Worm (Caenorhabditis elegans) whole organism, L2 larva: ENCODE data around the gene Y32B12B.2.

Source experiments
- C34F6.9 ChIP-seq: fragments of 150-350 bp; optimal IDR thresholded peaks from 2 replicates; lab custom pipeline; 2014; ENCODE audit warnings: missing biosample characterization, missing genetic modification characterization
- lin-13 ChIP-seq: fragments of 150-350 bp; optimal IDR thresholded peaks from 2 replicates; lab custom pipeline; 2014; ENCODE audit warnings: missing biosample characterization, missing genetic modification reagents, missing genetic modification characterization
- nhr-237 ChIP-seq: fragments of 150-350 bp; optimal IDR thresholded peaks from 2 replicates; lab custom pipeline; 2014; ENCODE audit warnings: missing biosample characterization, missing genetic modification characterization

DNA sequence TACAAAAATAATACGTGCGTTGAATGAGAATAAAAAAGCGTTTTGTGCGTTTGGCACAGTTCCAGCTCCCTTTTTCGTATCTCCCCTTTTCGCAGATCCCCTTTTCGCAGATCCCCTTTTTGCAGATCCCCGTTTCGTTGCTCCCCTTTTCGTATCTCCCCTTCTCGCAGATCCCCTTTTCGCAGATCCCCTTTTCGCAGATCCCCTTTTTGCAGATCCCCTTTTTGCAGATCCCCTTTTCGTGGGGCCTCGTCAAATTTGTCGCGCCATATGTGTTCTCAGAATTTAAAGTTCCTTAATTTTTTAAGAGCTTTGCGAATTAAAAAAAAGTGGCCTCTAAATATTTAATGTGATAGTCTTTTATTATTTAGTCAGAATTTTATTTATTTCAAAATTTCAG lies 14.7 kb downstream of the Y32B12B.2 start, which contains the start of gene Y32B12B.4:
- TF ChIP-seq C34F6.9 (tag; lab: Kevin White, UChicago) (no peak), lin-13 (GFP tag; lab: Kevin White, UChicago) (no peak), nhr-237 (no peak)
